Fruit fly (Drosophila melanogaster) whole organism, embryonic: ENCODE measurements around the gene CG14676.

Experiments
- Adf1 ChIP-seq: fragments of 200-800 bp; sonication (Bioruptor generic); IDR thresholded peaks from 2 replicates; pipeline ENCODE4 v1.3.6; 2022; ENCODE audit warnings: missing biosample characterization, missing genetic modification characterization
- BtbVII ChIP-seq: fragments of 200-800 bp; sonication (Bioruptor generic); optimal IDR thresholded peaks from 3 replicates; lab custom pipeline; 2017; ENCODE audit warnings: missing biosample characterization, mild to moderate bottlenecking, missing genetic modification characterization
- C15 ChIP-seq: fragments of 200-800 bp; sonication (Bioruptor generic); IDR thresholded peaks from 3 replicates; pipeline ENCODE4 v1.3.6; 2022; ENCODE audit warnings: missing biosample characterization, missing genetic modification characterization
- CG10321 ChIP-seq: fragments of 200-800 bp; sonication (Bioruptor generic); IDR thresholded peaks from 2 replicates; pipeline ENCODE4 v1.3.6; 2022; ENCODE audit warnings: missing biosample characterization, missing genetic modification characterization
- CG11723 ChIP-seq: fragments of 200-800 bp; sonication (Bioruptor generic); optimal IDR thresholded peaks from 2 replicates; lab custom pipeline; 2017; ENCODE audit warnings: missing biosample characterization, mild to moderate bottlenecking, missing genetic modification characterization
- CG13624 ChIP-seq: fragments of 200-800 bp; sonication (Bioruptor generic); optimal IDR thresholded peaks from 2 replicates; lab custom pipeline; 2016; ENCODE audit warnings: missing biosample characterization, missing genetic modification characterization
- CG13894 ChIP-seq: fragments of 200-800 bp; sonication (Bioruptor generic); optimal IDR thresholded peaks from 3 replicates; lab custom pipeline; 2018; ENCODE audit warnings: missing biosample characterization, mild to moderate bottlenecking, missing genetic modification characterization, moderate library complexity
- CG14050 ChIP-seq: fragments of 200-800 bp; sonication (Bioruptor generic); IDR thresholded peaks from 3 replicates; pipeline ENCODE4 v1.3.6; 2022; ENCODE audit warnings: missing biosample characterization, missing genetic modification characterization
- CG14667 ChIP-seq: fragments of 200-800 bp; sonication (Bioruptor generic); IDR thresholded peaks from 2 replicates; pipeline ENCODE4 v1.3.6; 2022; ENCODE audit warnings: missing biosample characterization, missing genetic modification characterization
- CG15011 ChIP-seq: fragments of 200-800 bp; sonication (Bioruptor generic); optimal IDR thresholded peaks from 3 replicates; lab custom pipeline; 2018; ENCODE audit warnings: missing biosample characterization, mild to moderate bottlenecking, missing genetic modification characterization
- CG16779 ChIP-seq: fragments of 200-800 bp; sonication (Bioruptor generic); IDR thresholded peaks from 2 replicates; pipeline ENCODE4 v1.3.6; 2022; ENCODE audit warnings: missing biosample characterization, missing genetic modification characterization
- CG16815 ChIP-seq: fragments of 200-800 bp; sonication (Bioruptor generic); optimal IDR thresholded peaks from 3 replicates; lab custom pipeline; 2017; ENCODE audit warnings: missing biosample characterization, mild to moderate bottlenecking, missing genetic modification characterization
- CG17912 ChIP-seq: fragments of 200-800 bp; sonication (Bioruptor generic); optimal IDR thresholded peaks from 2 replicates; lab custom pipeline; 2018; ENCODE audit warnings: missing biosample characterization, mild to moderate bottlenecking, missing genetic modification characterization
- CG18619 ChIP-seq: fragments of 200-800 bp; sonication (Bioruptor generic); optimal IDR thresholded peaks from 3 replicates; lab custom pipeline; 2017; ENCODE audit warnings: missing biosample characterization, mild to moderate bottlenecking, missing genetic modification characterization
- CG2712 ChIP-seq: fragments of 200-800 bp; optimal IDR thresholded peaks from 3 replicates; lab custom pipeline; 2019; ENCODE audit warnings: missing biosample characterization, mild to moderate bottlenecking, missing genetic modification characterization, moderate library complexity
- CG33213 ChIP-seq: fragments of 200-800 bp; sonication (Bioruptor generic); optimal IDR thresholded peaks from 3 replicates; lab custom pipeline; 2016; ENCODE audit warnings: missing biosample characterization, missing genetic modification characterization
- CG3407 ChIP-seq: fragments of 200-800 bp; sonication (Bioruptor generic); optimal IDR thresholded peaks from 2 replicates; lab custom pipeline; 2018; ENCODE audit warnings: missing biosample characterization, mild to moderate bottlenecking, missing genetic modification characterization
- CG3995 ChIP-seq: fragments of 200-800 bp; sonication (Bioruptor generic); optimal IDR thresholded peaks from 3 replicates; lab custom pipeline; 2016; ENCODE audit warnings: missing biosample characterization, missing genetic modification characterization
- CG4617 ChIP-seq: fragments of 200-800 bp; sonication (Bioruptor generic); optimal IDR thresholded peaks from 3 replicates; lab custom pipeline; 2016; ENCODE audit warnings: missing biosample characterization, missing genetic modification characterization, borderline replicate concordance
- CG6683 ChIP-seq: fragments of 200-800 bp; sonication (Bioruptor generic); optimal IDR thresholded peaks from 2 replicates; lab custom pipeline; 2017; ENCODE audit warnings: missing biosample characterization, mild to moderate bottlenecking, missing genetic modification characterization, missing genetic modification reagents
- Deaf1 ChIP-seq: fragments of 200-800 bp; optimal IDR thresholded peaks from 3 replicates; lab custom pipeline; 2019; ENCODE audit warnings: missing biosample characterization, mild to moderate bottlenecking, missing genetic modification characterization, moderate library complexity
- Doc2 ChIP-seq: fragments of 200-800 bp; sonication (Bioruptor generic); IDR thresholded peaks from 2 replicates; pipeline ENCODE4 v1.3.6; 2022; ENCODE audit warnings: missing biosample characterization, missing genetic modification characterization
- ERR ChIP-seq: fragments of 200-800 bp; sonication (Bioruptor generic); optimal IDR thresholded peaks from 2 replicates; lab custom pipeline; 2016; ENCODE audit warnings: missing biosample characterization, missing genetic modification characterization
- Elba2 ChIP-seq: fragments of 200-800 bp; sonication (Bioruptor generic); optimal IDR thresholded peaks from 3 replicates; lab custom pipeline; 2016; ENCODE audit warnings: missing biosample characterization, missing genetic modification characterization
- Gug ChIP-seq: fragments of 200-800 bp; sonication (Bioruptor generic); IDR thresholded peaks from 4 replicates; pipeline ENCODE4 v1.3.6; 2022; ENCODE audit warnings: missing biosample characterization, missing genetic modification characterization
- H2.0 ChIP-seq: fragments of 200-800 bp; sonication (Bioruptor generic); IDR thresholded peaks from 2 replicates; pipeline ENCODE4 v1.3.6; 2022; ENCODE audit warnings: missing biosample characterization, missing genetic modification characterization
- Hsf ChIP-seq: fragments of 200-800 bp; sonication (Bioruptor generic); optimal IDR thresholded peaks from 3 replicates; lab custom pipeline; 2016; ENCODE audit warnings: missing biosample characterization, missing genetic modification characterization
- NK7.1 ChIP-seq: fragments of 200-800 bp; sonication (Bioruptor generic); optimal IDR thresholded peaks from 3 replicates; lab custom pipeline; 2016; ENCODE audit warnings: missing biosample characterization, missing genetic modification characterization
- Opbp ChIP-seq: fragments of 200-800 bp; sonication (Bioruptor generic); IDR thresholded peaks from 3 replicates; pipeline ENCODE4 v1.3.6; 2022; ENCODE audit warnings: missing biosample characterization, missing genetic modification characterization; ENCODE audit not compliant: partially characterized antibody
- Optix ChIP-seq: fragments of 200-800 bp; sonication (Bioruptor generic); IDR thresholded peaks from 3 replicates; pipeline ENCODE4 v1.3.6; 2022; ENCODE audit warnings: missing biosample characterization, missing genetic modification characterization
- Pdp1 ChIP-seq, 2 experiments: fragments of 200-800 bp; sonication (Bioruptor generic); optimal IDR thresholded peaks; 3 replicates each; lab custom pipeline; 2016; ENCODE audit warnings: missing biosample characterization in 2 of 2, missing genetic modification characterization in 2 of 2, mild to moderate bottlenecking in 1 of 2, moderate library complexity in 1 of 2
- Ravus ChIP-seq: fragments of 200-800 bp; sonication (Bioruptor generic); IDR thresholded peaks from 2 replicates; pipeline ENCODE4 v1.3.6; 2022; ENCODE audit warnings: missing biosample characterization, missing genetic modification characterization
- Spps ChIP-seq: fragments of 200-800 bp; sonication (Bioruptor generic); optimal IDR thresholded peaks from 2 replicates; lab custom pipeline; 2018; ENCODE audit warnings: missing biosample characterization, mild to moderate bottlenecking, missing genetic modification characterization
- Sry-β ChIP-seq: fragments of 200-800 bp; sonication (Bioruptor generic); optimal IDR thresholded peaks from 2 replicates; lab custom pipeline; 2018; ENCODE audit warnings: missing biosample characterization, mild to moderate bottlenecking, missing genetic modification characterization, moderate library complexity
- aop ChIP-seq: fragments of 200-800 bp; sonication (Bioruptor generic); IDR thresholded peaks from 2 replicates; pipeline ENCODE4 v1.3.6; 2022; ENCODE audit warnings: missing biosample characterization, missing genetic modification characterization
- ase ChIP-seq: fragments of 200-800 bp; sonication (Bioruptor generic); IDR thresholded peaks from 3 replicates; pipeline ENCODE4 v1.3.6; 2022; ENCODE audit warnings: missing biosample characterization, missing genetic modification characterization
- bbx ChIP-seq: fragments of 200-800 bp; sonication (Bioruptor generic); IDR thresholded peaks from 2 replicates; pipeline ENCODE4 v1.3.6; 2022; ENCODE audit warnings: missing biosample characterization, missing genetic modification characterization; ENCODE audit not compliant: partially characterized antibody
- bcd ChIP-seq: fragments of 200-800 bp; sonication (Bioruptor generic); optimal IDR thresholded peaks from 2 replicates; lab custom pipeline; 2017; ENCODE audit warnings: missing biosample characterization, mild to moderate bottlenecking, missing genetic modification characterization
- bowl ChIP-seq: fragments of 200-800 bp; sonication (Bioruptor generic); IDR thresholded peaks from 2 replicates; pipeline ENCODE4 v1.3.6; 2022; ENCODE audit warnings: missing biosample characterization, missing genetic modification characterization
- cad ChIP-seq: fragments of >200 bp; optimal IDR thresholded peaks from 2 replicates; lab custom pipeline; 2017; ENCODE audit warnings: missing biosample characterization, missing genetic modification characterization
- cg ChIP-seq: fragments of 200-800 bp; sonication (Bioruptor generic); optimal IDR thresholded peaks from 3 replicates; lab custom pipeline; 2019; ENCODE audit warnings: missing biosample characterization, mild to moderate bottlenecking, missing genetic modification characterization, moderate library complexity
- chm ChIP-seq: fragments of 200-800 bp; sonication (Bioruptor generic); IDR thresholded peaks from 2 replicates; pipeline ENCODE4 v1.3.6; 2022; ENCODE audit warnings: missing biosample characterization, missing genetic modification characterization
- dati ChIP-seq: fragments of 200-800 bp; sonication (Bioruptor generic); IDR thresholded peaks from 2 replicates; pipeline ENCODE4 v1.3.6; 2022; ENCODE audit warnings: missing biosample characterization, missing genetic modification characterization
- gem ChIP-seq: fragments of 200-800 bp; sonication (Bioruptor generic); optimal IDR thresholded peaks from 2 replicates; lab custom pipeline; 2019; ENCODE audit warnings: missing biosample characterization, mild to moderate bottlenecking, missing genetic modification characterization, moderate library complexity
- inv ChIP-seq: fragments of 200-800 bp; sonication (Bioruptor generic); IDR thresholded peaks from 2 replicates; pipeline ENCODE4 v1.3.6; 2022; ENCODE audit warnings: missing biosample characterization, missing genetic modification characterization; ENCODE audit not compliant: partially characterized antibody
- kay ChIP-seq: fragments of 200-800 bp; sonication (Bioruptor generic); optimal IDR thresholded peaks from 2 replicates; lab custom pipeline; 2016; ENCODE audit warnings: missing biosample characterization, missing genetic modification characterization
- nom ChIP-seq: fragments of 200-800 bp; sonication (Bioruptor generic); optimal IDR thresholded peaks from 2 replicates; lab custom pipeline; 2017; ENCODE audit warnings: missing biosample characterization, missing genetic modification characterization, mild to moderate bottlenecking, moderate library complexity, missing genetic modification reagents
- sens-2 ChIP-seq: fragments of 200-800 bp; sonication (Bioruptor generic); IDR thresholded peaks from 2 replicates; pipeline ENCODE4 v1.3.6; 2022; ENCODE audit warnings: missing biosample characterization, missing genetic modification characterization
- shn ChIP-seq: fragments of 200-800 bp; sonication (Bioruptor generic); optimal IDR thresholded peaks from 3 replicates; lab custom pipeline; 2016; ENCODE audit warnings: missing biosample characterization, missing genetic modification characterization
- tin ChIP-seq: fragments of 200-800 bp; sonication (Bioruptor generic); optimal IDR thresholded peaks from 3 replicates; lab custom pipeline; 2016; ENCODE audit warnings: missing biosample characterization, missing genetic modification characterization
- tll ChIP-seq, 2 experiments: fragments of 200-800 bp in 1 of 2; fragments of >200 bp in 1 of 2; sonication (Bioruptor generic) in 1 of 2; optimal IDR thresholded peaks; 2 replicates each; lab custom pipeline; 2017 to 2019; ENCODE audit warnings: missing biosample characterization in 2 of 2, missing genetic modification characterization in 2 of 2, mild to moderate bottlenecking in 1 of 2, moderate library complexity in 1 of 2
- wdn ChIP-seq: fragments of 200-800 bp; sonication (Bioruptor generic); IDR thresholded peaks from 2 replicates; pipeline ENCODE4 v1.3.6; 2022; ENCODE audit warnings: missing biosample characterization, missing genetic modification characterization

The CG14676 gene

dm6 chr3R:5824456-5824855 lies 22.6 kb upstream of the CG14676 start, which contains the start of the genes Sec20 and dgrn (continued):
- TF ChIP-seq inv (GFP tag; lab: Robert Waterston, UW) (peak; percentile 96), Ravus (GFP tag; lab: Robert Waterston, UW) (no peak), Sry-β (GFP tag; lab: Kevin White, UChicago) (no peak), Adf1 (GFP tag; lab: Robert Waterston, UW) (peak; percentile 45), ERR (GFP tag; lab: Kevin White, UChicago) (no peak), CG6683 (GFP tag; lab: Kevin White, UChicago) (no peak), CG16815 (peak; percentile 35), CG4617 (peak; percentile 96), NK7.1 (GFP tag; lab: Kevin White, UChicago) (no peak), Gug (GFP tag; lab: Robert Waterston, UW) (peak; percentile 52; the same call in 2 of the 4 replicates), Pdp1 (GFP tag; optimal IDR thresholded peaks at IDR 0.05; lab: Kevin White, UChicago) (peak; percentile 20 to 87), Hsf (GFP tag; lab: Kevin White, UChicago) (peak; percentile 64), Elba2 (GFP tag; lab: Kevin White, UChicago) (no peak), CG2712 (tag; lab: Kevin White, UChicago) (peak; percentile 88), CG18619 (GFP tag; lab: Kevin White, UChicago) (peak; percentile 46), tll (GFP tag; optimal IDR thresholded peaks at IDR 0.05; lab: Kevin White, UChicago) (no peak), gem (tag; lab: Kevin White, UChicago) (peak; percentile 82), cad (GFP tag; lab: Kevin White, UChicago) (no peak), bowl (GFP tag; lab: Robert Waterston, UW) (no peak), bcd (GFP tag; lab: Kevin White, UChicago) (peak; percentile 62), CG3995 (GFP tag; lab: Kevin White, UChicago) (peak; percentile 61), CG14667 (GFP tag; lab: Robert Waterston, UW) (no peak), Spps (tag; lab: Kevin White, UChicago) (peak; percentile 36), aop (GFP tag; lab: Robert Waterston, UW) (no peak), dati (GFP tag; lab: Robert Waterston, UW) (no peak), CG14050 (GFP tag; lab: Robert Waterston, UW) (peak; percentile 38; the same call in 1 of the 3 replicates), chm (GFP tag; lab: Robert Waterston, UW) (no peak), wdn (GFP tag; lab: Robert Waterston, UW) (no peak), CG3407 (GFP tag; lab: Kevin White, UChicago) (peak; percentile 25), kay (GFP tag; lab: Kevin White, UChicago) (peak; percentile 44), C15 (no peak), shn (GFP tag; lab: Kevin White, UChicago) (no peak), cg (GFP tag; lab: Kevin White, UChicago) (no peak), Optix (GFP tag; lab: Robert Waterston, UW) (no peak), CG17912 (GFP tag; lab: Kevin White, UChicago) (no peak), CG13624 (peak; percentile 25), BtbVII (GFP tag; lab: Kevin White, UChicago) (no peak), ase (no peak; the same call in 2 of the 3 replicates), CG16779 (GFP tag; lab: Robert Waterston, UW) (no peak), CG10321 (GFP tag; lab: Robert Waterston, UW) (no peak), sens-2 (GFP tag; lab: Robert Waterston, UW) (no peak), CG11723 (peak; percentile 19), tin (peak; percentile 65), bbx (GFP tag; lab: Robert Waterston, UW) (peak; percentile 94), CG15011 (GFP tag; lab: Kevin White, UChicago) (no peak), Doc2 (GFP tag; lab: Robert Waterston, UW) (no peak), Opbp (GFP tag; lab: Robert Waterston, UW) (peak; percentile 94), nom (GFP tag; lab: Kevin White, UChicago) (no peak), CG33213 (GFP tag; lab: Kevin White, UChicago) (peak; percentile 20), Deaf1 (tag; lab: Kevin White, UChicago) (peak; percentile 63), H2.0 (GFP tag; lab: Robert Waterston, UW) (peak; percentile 41; the same call in 1 of the 2 replicates), CG13894 (peak; percentile 58)
